Worm (Caenorhabditis elegans): ENCODE results near the gene F46C5.9.

Gene F46C5.9

DNA sequence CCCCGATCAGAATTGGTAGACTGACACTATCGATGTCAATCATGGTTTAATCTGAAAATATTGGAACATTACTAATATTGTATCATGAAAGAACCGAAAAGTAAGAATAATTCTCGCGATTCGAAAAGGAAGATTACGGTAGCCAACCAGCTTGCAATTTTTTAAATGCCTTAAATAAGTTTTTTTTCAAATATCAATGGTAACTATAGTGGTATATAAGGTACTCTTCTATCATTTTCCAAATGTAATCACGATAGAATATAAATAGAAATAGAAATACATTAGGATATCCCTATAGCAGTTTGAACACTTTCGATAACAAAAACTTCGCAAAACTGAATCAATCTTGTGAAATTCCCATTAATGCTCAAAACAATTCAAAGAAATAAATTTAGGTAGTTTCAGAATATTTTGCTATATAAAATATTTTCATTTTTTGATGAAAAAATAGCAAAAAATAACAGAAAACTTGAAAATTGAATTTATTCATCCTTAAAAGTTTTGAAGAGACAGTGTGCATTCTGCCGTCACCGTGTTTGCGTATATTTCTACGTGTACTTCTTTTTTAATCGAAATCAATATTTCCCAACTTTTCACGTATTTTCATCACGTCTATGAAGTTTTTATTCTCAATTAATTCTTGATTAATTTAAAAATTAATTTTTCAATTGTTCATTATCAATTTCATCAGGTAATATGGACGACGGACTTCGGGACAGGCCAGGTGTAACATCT, at the start of gene F46C5.9, which contains the start of gene rer-1:
Gene F46C5.9 (minus strand): TSS at position 51 of the 735 bp plus-strand sequence.
Gene rer-1 (plus strand): TSS at position 692 of the 735 bp plus-strand sequence.
- no peak for TF ChIP-seq unc-62 (GFP tag; optimal IDR thresholded peaks at IDR 0.05)

DNA sequence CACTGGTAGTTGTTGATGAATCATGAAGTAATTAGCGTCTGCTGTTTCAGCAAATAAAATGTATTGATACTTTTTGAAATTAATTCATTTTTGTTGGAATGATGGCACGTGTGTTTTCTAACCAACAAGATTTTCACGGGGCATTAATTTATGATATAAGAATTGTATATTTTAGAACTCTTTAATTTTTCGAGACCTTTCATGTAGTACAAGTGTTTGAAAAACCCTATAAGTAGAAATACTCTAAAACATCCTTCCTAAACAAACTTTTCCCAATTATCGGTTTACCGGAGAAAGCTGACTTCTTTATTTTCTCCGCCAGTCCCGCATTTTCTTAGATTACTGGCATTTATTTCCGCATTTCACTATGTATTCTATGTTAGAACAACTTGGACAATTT, 49.1 kb upstream of the F46C5.9 start, which contains the start of gene snb-6:
Gene snb-6 (minus strand): TSS at position 101 of the 400 bp plus-strand sequence.
- no peak for TF ChIP-seq unc-62 (GFP tag; optimal IDR thresholded peaks at IDR 0.05)

DNA sequence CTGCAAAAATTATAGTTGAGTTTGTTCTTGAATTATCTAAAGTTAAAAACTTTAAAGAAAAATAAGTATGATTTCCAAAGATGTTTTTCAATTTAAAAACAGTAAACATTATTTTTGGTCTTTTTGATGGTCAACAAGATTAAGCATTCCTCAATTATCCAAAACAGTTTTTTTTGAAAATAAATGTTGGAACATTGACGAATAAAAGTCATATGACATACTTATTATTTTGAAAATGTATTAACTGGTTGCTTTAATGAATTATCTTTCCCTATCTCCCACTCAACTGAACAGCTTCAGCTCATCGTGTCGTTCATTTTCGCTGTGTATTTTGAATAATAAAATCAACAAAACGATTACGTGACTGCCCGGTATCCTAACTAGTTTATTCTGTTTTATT, 46.5 kb upstream of the F46C5.9 start:
- TF ChIP-seq unc-62 (GFP tag; optimal IDR thresholded peaks at IDR 0.05) = no peak

- no peak for TF ChIP-seq unc-62 (GFP tag; optimal IDR thresholded peaks at IDR 0.05)
Observed at ce11 chrII:8856524-8856923, 46.0 kb upstream of the F46C5.9 start.

ce11 chrII:8854874-8855273, 44.3 kb upstream of the F46C5.9 start:
- no peak for TF ChIP-seq unc-62 (GFP tag; optimal IDR thresholded peaks at IDR 0.05)

- TF ChIP-seq unc-62 (GFP tag; optimal IDR thresholded peaks at IDR 0.05) = no peak
Observed at ce11 chrII:8853960-8854359, 43.4 kb upstream of the F46C5.9 start.

- TF ChIP-seq unc-62 (GFP tag; optimal IDR thresholded peaks at IDR 0.05) = no peak
Observed at ce11 chrII:8853238-8853637, 42.7 kb upstream of the F46C5.9 start.

DNA sequence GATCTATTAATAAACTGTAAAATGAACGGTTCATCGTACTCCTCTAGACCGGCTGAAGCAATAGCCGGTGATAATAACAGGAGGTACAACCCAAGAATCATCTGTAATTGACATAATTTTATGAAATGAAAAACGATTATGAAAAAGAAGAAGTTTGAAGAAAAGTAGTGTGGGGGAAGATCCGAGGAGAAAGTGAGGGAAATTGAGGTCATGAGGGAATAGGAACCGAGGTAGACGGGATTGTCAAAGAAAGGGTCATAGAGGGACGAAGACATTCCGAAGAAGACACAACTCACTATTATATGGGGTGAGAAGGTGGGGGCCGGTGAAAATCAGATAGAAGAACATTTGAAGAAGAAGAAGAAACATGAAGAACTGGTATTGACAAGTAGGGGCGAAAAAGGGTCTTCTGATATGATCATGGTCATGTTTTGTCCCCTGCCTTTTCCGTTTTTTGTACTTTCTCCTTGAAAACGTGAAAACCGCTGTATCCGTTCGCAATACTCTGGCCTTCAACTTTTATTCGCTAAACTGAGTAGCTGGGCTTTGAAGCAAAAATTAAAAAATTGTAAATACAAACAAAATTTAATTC, 41.6 kb upstream of the F46C5.9 start, which contains the start of gene oac-46:
Gene oac-46 (minus strand): TSS at position 101 of the 592 bp plus-strand sequence.
- TF ChIP-seq unc-62 (GFP tag; optimal IDR thresholded peaks at IDR 0.05) = no peak

DNA sequence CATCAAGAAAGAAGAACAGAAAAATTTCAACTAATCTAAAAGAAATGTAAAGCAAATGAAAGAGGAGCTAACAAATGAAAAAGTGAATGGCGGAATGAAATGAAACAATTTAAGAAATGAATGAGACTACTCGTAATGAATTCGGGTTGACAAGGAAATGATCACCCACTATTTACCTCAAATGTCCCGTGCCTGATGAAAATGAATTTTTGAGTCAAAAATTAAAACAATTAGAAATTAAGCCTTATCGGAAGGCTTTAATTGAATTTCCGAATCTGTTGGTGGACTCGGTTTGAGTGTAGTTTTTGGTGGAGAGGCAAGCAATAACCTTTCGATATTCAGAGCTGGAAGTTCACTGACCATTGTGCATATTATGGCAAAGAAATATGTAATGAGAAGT, 38.5 kb upstream of the F46C5.9 start:
- no peak for TF ChIP-seq unc-62 (GFP tag; optimal IDR thresholded peaks at IDR 0.05)

DNA sequence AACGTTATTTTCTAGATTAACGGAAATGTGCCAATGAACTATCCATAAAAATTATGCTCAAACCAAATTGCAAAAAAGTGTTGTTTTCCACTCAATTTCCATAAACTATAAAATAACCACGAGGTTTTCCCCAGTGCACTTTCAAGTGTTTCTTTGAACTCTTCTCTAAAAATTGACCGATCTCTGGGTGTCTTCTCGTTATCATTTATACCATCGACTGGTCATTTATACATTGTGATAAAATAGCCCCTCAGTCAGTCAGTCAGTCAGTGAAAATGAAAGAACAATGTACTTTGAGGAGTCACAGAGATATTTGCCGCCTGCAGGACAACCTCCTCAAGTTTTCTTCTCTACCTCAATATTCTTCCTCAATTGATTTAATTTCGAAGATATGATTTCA, 35.4 kb upstream of the F46C5.9 start:
- TF ChIP-seq unc-62 (GFP tag; optimal IDR thresholded peaks at IDR 0.05) = no peak

ce11 chrII:8845298-8845697, 34.8 kb upstream of the F46C5.9 start, which contains the start of gene agxt-1:
Gene agxt-1, plus strand, starts transcription at chrII:8845598.
- TF ChIP-seq unc-62 (GFP tag; optimal IDR thresholded peaks at IDR 0.05) = no peak

DNA sequence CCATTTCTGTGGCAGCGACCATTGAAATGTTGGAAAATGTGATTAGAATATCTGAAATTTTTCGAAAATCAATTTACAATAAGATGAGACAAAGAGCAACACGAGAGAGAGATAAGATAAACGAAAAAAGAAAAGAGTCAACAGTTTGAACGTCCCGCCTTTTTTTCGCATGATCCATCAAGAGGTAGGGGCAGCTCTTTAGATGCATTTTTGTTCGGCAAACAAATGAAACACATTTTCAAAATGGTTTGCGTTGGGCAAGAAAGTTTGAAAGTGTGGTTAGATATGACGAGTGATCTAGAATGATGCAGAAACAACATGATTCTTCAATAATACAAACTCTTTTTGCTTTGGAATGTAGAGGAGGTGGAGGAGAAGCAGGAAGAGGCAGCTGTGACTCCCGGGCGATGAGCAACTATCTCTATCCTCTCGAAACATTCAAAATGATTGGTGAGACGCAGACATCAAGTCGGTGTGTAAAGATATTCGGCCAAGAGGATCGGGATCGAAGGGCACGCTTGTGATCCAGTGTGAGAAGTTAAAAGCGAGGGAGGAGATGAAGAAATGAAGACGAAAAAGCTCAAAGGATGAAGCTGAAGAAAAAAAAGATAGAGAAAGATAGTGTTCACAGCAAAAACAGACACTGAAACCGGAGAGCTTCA, 34.1 kb upstream of the F46C5.9 start, which contains the start of gene F46C5.6:
Gene F46C5.6 (minus strand): TSS at position 51 of the 662 bp plus-strand sequence.
- no peak for TF ChIP-seq unc-62 (GFP tag; optimal IDR thresholded peaks at IDR 0.05)

- no peak for TF ChIP-seq unc-62 (GFP tag; optimal IDR thresholded peaks at IDR 0.05)
Observed at ce11 chrII:8839025-8839424, 28.5 kb upstream of the F46C5.9 start, which contains the start of gene F46C5.7. Gene F46C5.7, plus strand, starts transcription at chrII:8839325.

DNA sequence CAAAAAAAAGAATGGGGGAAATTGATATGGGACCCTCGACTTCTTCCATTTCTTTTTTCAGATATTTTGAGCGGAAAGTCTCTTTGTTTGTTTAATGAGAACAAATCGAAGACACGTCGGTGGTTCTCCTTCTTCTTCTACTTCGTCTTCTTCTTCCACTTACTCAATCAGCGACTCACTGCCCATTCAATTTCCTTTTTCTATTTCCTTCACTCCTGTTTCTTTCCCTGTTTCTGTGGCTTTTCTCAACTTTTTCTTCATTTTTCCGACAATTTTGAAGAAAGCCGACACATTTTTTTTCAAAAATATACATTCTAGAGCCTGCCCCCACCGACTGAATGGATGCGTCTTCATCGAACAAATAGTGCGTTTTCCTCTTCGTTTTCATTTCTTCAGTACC, 25.3 kb upstream of the F46C5.9 start, which contains the start of gene F46C5.4:
Gene F46C5.4 (plus strand): TSS at position 222 of the 400 bp plus-strand sequence.
- TF ChIP-seq unc-62 (GFP tag; optimal IDR thresholded peaks at IDR 0.05) = no peak

DNA sequence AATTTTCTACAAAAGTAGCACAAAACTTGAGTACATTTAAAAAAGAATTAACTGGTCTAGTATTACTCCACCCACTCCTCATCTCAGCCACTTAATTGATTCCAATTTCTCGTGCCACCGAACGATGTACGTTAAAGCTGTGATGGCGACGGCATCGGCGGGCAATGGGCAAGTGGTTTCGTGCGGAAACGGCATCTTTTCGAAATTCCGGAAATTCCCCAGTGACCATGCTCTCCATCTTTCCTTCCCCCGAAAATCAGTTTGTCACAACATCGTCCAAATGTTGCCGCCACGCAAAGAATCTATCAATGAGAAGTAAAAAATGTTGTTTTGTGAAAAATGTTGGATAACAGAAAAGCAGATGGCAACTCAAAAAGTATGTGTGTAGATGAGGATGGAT, 22.4 kb upstream of the F46C5.9 start:
- no peak for TF ChIP-seq unc-62 (GFP tag; optimal IDR thresholded peaks at IDR 0.05)

- no peak for TF ChIP-seq unc-62 (GFP tag; optimal IDR thresholded peaks at IDR 0.05)
Observed at ce11 chrII:8830917-8831316, 20.4 kb upstream of the F46C5.9 start.

All from whole organism, dauer.